Worm (Caenorhabditis elegans): Measurements from ENCODE around the gene bpnt-1.

bpnt-1 gene

ce11 chrII:4392526-4393057 is 27.5 kb upstream of the bpnt-1 start, which contains the start of gene mlt-7:
Gene mlt-7 (plus strand): TSS chrII:4393007.
- peak; percentile 40 for TF ChIP-seq blmp-1 (tag; optimal IDR thresholded peaks at IDR 0.05; ENCODE audit: insufficient read depth)
- peak; percentile 73 for TF ChIP-seq nhr-25 (tag; optimal IDR thresholded peaks at IDR 0.05)
- TF ChIP-seq zag-1 (tag; optimal IDR thresholded peaks at IDR 0.05), result no peak

ce11 chrII:4394438-4394837 is 25.6 kb upstream of the bpnt-1 start:
- TF ChIP-seq snpc-4 (tag; optimal IDR thresholded peaks at IDR 0.05) (no peak), mab-5 (tag; optimal IDR thresholded peaks at IDR 0.05) (no peak), nhr-25 (tag; optimal IDR thresholded peaks at IDR 0.05) (no peak), crh-2 (tag; optimal IDR thresholded peaks at IDR 0.05) (no peak), F13H6.1 (tag; optimal IDR thresholded peaks at IDR 0.05) (no peak), lsy-2 (tag; optimal IDR thresholded peaks at IDR 0.05) (no peak), gmeb-1 (tag; optimal IDR thresholded peaks at IDR 0.05) (no peak), sma-3 (GFP tag; optimal IDR thresholded peaks at IDR 0.05) (no peak), ztf-4 (tag; optimal IDR thresholded peaks at IDR 0.05) (no peak), Y55F3AM.14 (GFP tag; optimal IDR thresholded peaks at IDR 0.05) (no peak), nhr-77 (tag; optimal IDR thresholded peaks at IDR 0.05) (no peak), elt-1 (tag; optimal IDR thresholded peaks at IDR 0.05) (no peak)

- TF ChIP-seq nhr-77 (tag; optimal IDR thresholded peaks at IDR 0.05) (no peak), lin-11 (tag; optimal IDR thresholded peaks at IDR 0.05) (no peak), ZK546.5 (tag; optimal IDR thresholded peaks at IDR 0.05) (no peak), crh-2 (tag; optimal IDR thresholded peaks at IDR 0.05) (no peak), aly-2 (tag; optimal IDR thresholded peaks at IDR 0.05) (no peak), unc-55 (GFP tag; optimal IDR thresholded peaks at IDR 0.05) (no peak), ama-1 (optimal IDR thresholded peaks at IDR 0.05) (no peak), R02D3.7 (tag; optimal IDR thresholded peaks at IDR 0.05) (no peak), C34F6.9 (tag; optimal IDR thresholded peaks at IDR 0.05) (no peak), blmp-1 (tag; optimal IDR thresholded peaks at IDR 0.05; ENCODE audit: insufficient read depth) (no peak), lsy-2 (tag; optimal IDR thresholded peaks at IDR 0.05) (no peak), F13H6.1 (tag; optimal IDR thresholded peaks at IDR 0.05) (no peak), fos-1 (tag; optimal IDR thresholded peaks at IDR 0.05) (no peak), ztf-4 (tag; optimal IDR thresholded peaks at IDR 0.05) (no peak), mab-5 (tag; optimal IDR thresholded peaks at IDR 0.05) (no peak), mbf-1 (tag; optimal IDR thresholded peaks at IDR 0.05) (no peak), ceh-16 (tag; optimal IDR thresholded peaks at IDR 0.05) (no peak), ztf-1 (GFP tag; conservative IDR thresholded peaks at IDR 0.05) (no peak), skn-1 (tag; optimal IDR thresholded peaks at IDR 0.05) (no peak), sma-9 (GFP tag; optimal IDR thresholded peaks at IDR 0.05) (no peak), sma-9 (tag; optimal IDR thresholded peaks at IDR 0.05) (no peak)
Observed at ce11 chrII:4405358-4405757, 14.7 kb upstream of the bpnt-1 start, which contains the start of gene ZK430.5. Gene ZK430.5 (plus strand): TSS chrII:4405658.

DNA sequence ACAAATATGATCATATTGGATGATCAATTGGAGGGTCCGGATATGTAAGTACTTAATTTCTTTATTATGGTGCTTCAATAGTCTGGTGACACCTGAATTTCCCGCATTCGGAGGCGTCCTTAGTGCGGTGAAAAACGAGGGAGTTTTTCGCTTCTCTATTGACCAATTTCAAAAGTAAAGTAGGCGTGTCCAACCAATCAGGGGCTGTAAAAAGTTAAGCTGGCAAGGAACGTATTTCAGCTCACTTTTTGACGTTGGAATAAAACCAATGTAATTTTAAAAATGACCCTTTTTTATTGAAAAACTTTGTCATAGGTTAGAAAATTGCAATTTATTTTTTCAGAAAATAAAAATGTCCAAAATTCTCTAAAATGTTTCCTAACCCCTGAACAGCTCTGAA is 10.4 kb upstream of the bpnt-1 start:
- no peak for TF ChIP-seq mab-5 (tag; optimal IDR thresholded peaks at IDR 0.05)
- TF ChIP-seq mdl-1 (tag; optimal IDR thresholded peaks at IDR 0.05), result no peak
- TF ChIP-seq unc-62 (GFP tag; optimal IDR thresholded peaks at IDR 0.05), result no peak
- no peak for TF ChIP-seq nhr-237 (tag; optimal IDR thresholded peaks at IDR 0.05)
- no peak for TF ChIP-seq C34F6.9 (tag; optimal IDR thresholded peaks at IDR 0.05)
- TF ChIP-seq elt-3 (tag; optimal IDR thresholded peaks at IDR 0.05), result no peak
- TF ChIP-seq nhr-12 (tag; optimal IDR thresholded peaks at IDR 0.05), result no peak
- TF ChIP-seq unc-39 (tag; optimal IDR thresholded peaks at IDR 0.05), result no peak
- TF ChIP-seq sma-9 (GFP tag; optimal IDR thresholded peaks at IDR 0.05), result no peak
- no peak for TF ChIP-seq sma-9 (tag; optimal IDR thresholded peaks at IDR 0.05)
- no peak for TF ChIP-seq nhr-11 (tag; optimal IDR thresholded peaks at IDR 0.05)
- TF ChIP-seq mbf-1 (tag; optimal IDR thresholded peaks at IDR 0.05), result no peak
- no peak for TF ChIP-seq ama-1 (optimal IDR thresholded peaks at IDR 0.05)
- TF ChIP-seq blmp-1 (tag; optimal IDR thresholded peaks at IDR 0.05; ENCODE audit: insufficient read depth), result no peak
- no peak for TF ChIP-seq nhr-129 (tag; optimal IDR thresholded peaks at IDR 0.05)
- no peak for TF ChIP-seq nhr-23 (tag; optimal IDR thresholded peaks at IDR 0.05)
